Worm (Caenorhabditis elegans) whole organism, young adult: ENCODE data around the gene T05C12.15.

Source experiments
- B0019.2 ChIP-seq: fragments of 200-800 bp; sonication (Bioruptor generic); conservative IDR thresholded peaks from 2 replicates; pipeline ENCODE4 v1.3.6; 2022; ENCODE audit warnings: missing genetic modification reagents, missing genetic modification characterization, missing compliant biosample characterization
- B0261.1 ChIP-seq: sonication (generic microtip); optimal IDR thresholded peaks from 2 replicates; lab custom pipeline; 2016; ENCODE audit warnings: mild to moderate bottlenecking, missing genetic modification characterization, moderate library complexity, missing compliant biosample characterization
- F10E7.11 ChIP-seq: sonication (generic microtip); optimal IDR thresholded peaks from 2 replicates; lab custom pipeline; 2017; ENCODE audit warnings: mild to moderate bottlenecking, missing genetic modification characterization, moderate library complexity, missing compliant biosample characterization
- F22D6.2 ChIP-seq: sonication (generic microtip); optimal IDR thresholded peaks from 2 replicates; lab custom pipeline; 2016; ENCODE audit warnings: mild to moderate bottlenecking, missing genetic modification characterization, missing compliant biosample characterization
- F55B11.4 ChIP-seq: sonication (generic microtip); optimal IDR thresholded peaks from 2 replicates; lab custom pipeline; 2016; ENCODE audit warnings: missing compliant biosample characterization, missing genetic modification characterization, borderline replicate concordance; ENCODE audit not compliant: insufficient read depth
- T26A5.8 ChIP-seq: sonication (generic microtip); optimal IDR thresholded peaks from 2 replicates; lab custom pipeline; 2016; ENCODE audit warnings: missing genetic modification characterization, missing compliant biosample characterization
- Y56A3A.18 ChIP-seq: fragments of 200-800 bp; sonication (Bioruptor generic); IDR thresholded peaks from 2 replicates; pipeline ENCODE4 v1.3.6; 2022; ENCODE audit warnings: missing genetic modification reagents, missing genetic modification characterization, missing compliant biosample characterization
- aptf-2 ChIP-seq: fragments of 200-800 bp; sonication (Bioruptor generic); conservative IDR thresholded peaks from 2 replicates; pipeline ENCODE4 v1.3.6; 2022; ENCODE audit warnings: missing genetic modification reagents, missing genetic modification characterization, missing compliant biosample characterization
- athp-1 ChIP-seq: sonication (generic microtip); optimal IDR thresholded peaks from 2 replicates; lab custom pipeline; 2017; ENCODE audit warnings: mild to moderate bottlenecking, missing genetic modification characterization, missing compliant biosample characterization
- attf-3 ChIP-seq: fragments of 200-800 bp; sonication (Bioruptor generic); conservative IDR thresholded peaks from 2 replicates; pipeline ENCODE4 v1.3.6; 2022; ENCODE audit warnings: missing genetic modification reagents, missing genetic modification characterization, missing compliant biosample characterization
- attf-5 ChIP-seq: fragments of 200-800 bp; sonication (Bioruptor generic); optimal IDR thresholded peaks from 2 replicates; lab custom pipeline; 2018; ENCODE audit warnings: mild to moderate bottlenecking, missing genetic modification characterization, missing compliant biosample characterization
- ceh-40 ChIP-seq: fragments of 200-800 bp; sonication (Bioruptor generic); IDR thresholded peaks from 2 replicates; pipeline ENCODE4 v1.3.6; 2022; ENCODE audit warnings: missing genetic modification characterization, missing compliant biosample characterization
- ceh-79 ChIP-seq: sonication (generic microtip); optimal IDR thresholded peaks from 2 replicates; lab custom pipeline; 2017; ENCODE audit warnings: mild to moderate bottlenecking, missing genetic modification characterization, missing compliant biosample characterization
- die-1 ChIP-seq: sonication (generic microtip); optimal IDR thresholded peaks from 2 replicates; lab custom pipeline; 2016; ENCODE audit warnings: missing genotype, mild to moderate bottlenecking, missing genetic modification characterization, missing compliant biosample characterization
- dpl-1 ChIP-seq: fragments of 150-350 bp; optimal IDR thresholded peaks from 2 replicates; lab custom pipeline; 2014; ENCODE audit warnings: missing biosample characterization, missing genetic modification reagents, missing genetic modification characterization
- egl-18 ChIP-seq: fragments of 200-800 bp; sonication (Bioruptor generic); IDR thresholded peaks from 2 replicates; pipeline ENCODE4 v1.3.6; 2022; ENCODE audit warnings: missing genetic modification reagents, missing genetic modification characterization, missing compliant biosample characterization
- ekl-4 ChIP-seq: fragments of 200-800 bp; sonication (Bioruptor generic); IDR thresholded peaks from 2 replicates; pipeline ENCODE4 v1.3.6; 2022; ENCODE audit warnings: missing genetic modification reagents, missing genetic modification characterization, missing compliant biosample characterization
- him-1 ChIP-seq: sonication (generic microtip); optimal IDR thresholded peaks from 2 replicates; lab custom pipeline; 2016; ENCODE audit warnings: missing genotype, missing genetic modification reagents, missing genetic modification characterization, missing compliant biosample characterization
- hmg-1.2 ChIP-seq: fragments of 200-800 bp; sonication (Bioruptor generic); IDR thresholded peaks from 2 replicates; pipeline ENCODE4 v1.3.6; 2022; ENCODE audit warnings: missing genetic modification reagents, missing genetic modification characterization, missing compliant biosample characterization
- hsf-1 ChIP-seq: fragments of 200-800 bp; sonication (Bioruptor generic); IDR thresholded peaks from 2 replicates; pipeline ENCODE4 v1.3.6; 2022; ENCODE audit warnings: missing genetic modification reagents, missing genetic modification characterization, missing compliant biosample characterization
- let-526 ChIP-seq: fragments of 200-800 bp; sonication (Bioruptor generic); IDR thresholded peaks from 2 replicates; pipeline ENCODE4 v1.3.6; 2022; ENCODE audit warnings: missing genetic modification reagents, missing genetic modification characterization, missing compliant biosample characterization
- let-607 ChIP-seq, 2 experiments: fragments of 200-800 bp in 1 of 2; sonication (Bioruptor generic) in 1 of 2; sonication (generic microtip) in 1 of 2; optimal IDR thresholded peaks; 2 replicates each; lab custom pipeline; 2016 to 2018; ENCODE audit warnings: mild to moderate bottlenecking in 2 of 2, missing compliant biosample characterization in 2 of 2, missing genetic modification characterization in 2 of 2, moderate library complexity in 2 of 2, missing genotype in 1 of 2
- lin-35 ChIP-seq, 3 experiments: fragments of 150-350 bp in 2 of 3; sonication (generic microtip) in 1 of 3; optimal IDR thresholded peaks; 2 replicates each; lab custom pipeline; 2014 to 2018; ENCODE audit warnings: missing biosample characterization in 3 of 3, missing genetic modification characterization in 3 of 3, missing genetic modification reagents in 3 of 3
- lin-40 ChIP-seq: sonication (generic microtip); optimal IDR thresholded peaks from 2 replicates; lab custom pipeline; 2016; ENCODE audit warnings: missing genetic modification characterization, mild to moderate bottlenecking, missing compliant biosample characterization, missing genotype, missing genetic modification reagents
- lsl-1 ChIP-seq: fragments of 200-800 bp; sonication (Bioruptor generic); optimal IDR thresholded peaks from 2 replicates; lab custom pipeline; 2018; ENCODE audit warnings: mild to moderate bottlenecking, missing genetic modification characterization, moderate library complexity, missing compliant biosample characterization
- nfya-1 ChIP-seq: sonication (generic microtip); optimal IDR thresholded peaks from 2 replicates; lab custom pipeline; 2017; ENCODE audit warnings: antibody characterized with exemption, missing compliant biosample characterization, missing genetic modification characterization, borderline replicate concordance; ENCODE audit not compliant: insufficient read depth
- nhr-80 ChIP-seq: sonication (generic microtip); optimal IDR thresholded peaks from 2 replicates; lab custom pipeline; 2016; ENCODE audit warnings: missing genetic modification characterization, missing compliant biosample characterization
- pbrm-1 ChIP-seq: fragments of 200-800 bp; sonication (Bioruptor generic); IDR thresholded peaks from 2 replicates; pipeline ENCODE4 v1.3.6; 2022; ENCODE audit warnings: missing genetic modification reagents, missing genetic modification characterization, missing compliant biosample characterization
- rcor-1 ChIP-seq: fragments of 200-800 bp; sonication (Bioruptor generic); IDR thresholded peaks from 2 replicates; pipeline ENCODE4 v1.3.6; 2022; ENCODE audit warnings: missing genetic modification reagents, missing genetic modification characterization, missing compliant biosample characterization
- rec-8 ChIP-seq, 2 experiments: sonication (generic microtip); optimal IDR thresholded peaks; 2 replicates each; lab custom pipeline; 2016; ENCODE audit warnings: mild to moderate bottlenecking in 2 of 2, missing genetic modification characterization in 2 of 2, missing genetic modification reagents in 2 of 2, missing genotype in 2 of 2, missing biosample characterization in 1 of 2, missing compliant biosample characterization in 1 of 2, moderate library complexity in 1 of 2
- sdz-38 ChIP-seq: sonication (generic microtip); optimal IDR thresholded peaks from 2 replicates; lab custom pipeline; 2016; ENCODE audit warnings: missing genotype, missing genetic modification characterization, missing compliant biosample characterization
- sea-2 ChIP-seq: fragments of 200-800 bp; sonication (Bioruptor generic); IDR thresholded peaks from 2 replicates; pipeline ENCODE4 v1.3.6; 2022; ENCODE audit warnings: missing genetic modification characterization, missing compliant biosample characterization
- snpc-3.4 ChIP-seq: sonication (generic microtip); optimal IDR thresholded peaks from 2 replicates; lab custom pipeline; 2017; ENCODE audit warnings: missing genetic modification characterization, mild to moderate bottlenecking, missing compliant biosample characterization, antibody characterized with exemption, moderate library complexity, missing genotype, missing genetic modification reagents
- snpc-4 ChIP-seq, 5 experiments: fragments of 150-350 bp in 1 of 5; sonication (generic microtip) in 4 of 5; optimal IDR thresholded peaks; 2 replicates each; lab custom pipeline; 2014 to 2018; ENCODE audit warnings: missing genetic modification characterization in 5 of 5, missing biosample characterization in 3 of 5, antibody characterized with exemption in 2 of 5, mild to moderate bottlenecking in 2 of 5, missing compliant biosample characterization in 2 of 5, missing genotype in 2 of 5, moderate library complexity in 2 of 5, missing genetic modification reagents in 1 of 5
- tbp1 ChIP-seq: fragments of 200-800 bp; sonication (Bioruptor generic); optimal IDR thresholded peaks from 2 replicates; lab custom pipeline; 2018; ENCODE audit warnings: mild to moderate bottlenecking, missing genetic modification characterization, missing compliant biosample characterization
- unc-62 ChIP-seq: fragments of 150-350 bp; optimal IDR thresholded peaks from 2 replicates; lab custom pipeline; 2014; ENCODE audit warnings: missing biosample characterization, missing genetic modification reagents, missing genetic modification characterization
- ztf-26 ChIP-seq: sonication (generic microtip); optimal IDR thresholded peaks from 2 replicates; lab custom pipeline; 2017; ENCODE audit warnings: missing genetic modification characterization, missing compliant biosample characterization
- ztf-6 ChIP-seq: fragments of 200-800 bp; sonication (Bioruptor generic); IDR thresholded peaks from 2 replicates; pipeline ENCODE4 v1.3.6; 2022; ENCODE audit warnings: missing genetic modification reagents, missing genetic modification characterization, missing compliant biosample characterization

The T05C12.15 gene

DNA sequence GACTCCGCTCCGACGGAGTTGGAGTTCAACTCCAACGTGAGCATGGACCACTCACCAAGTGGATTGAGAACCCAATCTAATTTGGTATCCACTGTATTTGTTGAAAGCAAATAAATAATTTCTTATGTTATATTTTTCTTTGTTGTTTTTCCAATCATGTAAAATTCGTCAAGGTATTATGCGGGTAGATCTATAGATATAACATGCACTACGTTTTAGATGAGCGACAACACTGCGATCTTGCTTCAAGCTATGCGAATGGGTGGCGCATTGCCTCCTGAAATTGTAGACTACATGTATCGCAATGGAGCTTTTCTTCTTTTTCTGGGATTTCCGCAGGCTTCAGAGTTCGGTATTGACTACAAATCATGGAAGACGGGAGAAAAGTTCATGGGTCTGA lies 24.8 kb upstream of the T05C12.15 start, which contains the start of gene F10B5.2 (continued):
- TF ChIP-seq nhr-80 (no peak), rec-8 (tag; optimal IDR thresholded peaks at IDR 0.05; lab: Kevin White, UChicago) (no peak), snpc-4 (GFP tag; optimal IDR thresholded peaks at IDR 0.05; lab: Kevin White, UChicago) (peak; percentile 9), snpc-4 (tag; optimal IDR thresholded peaks at IDR 0.05; lab: Kevin White, UChicago) (no peak), ceh-79 (no peak), egl-18 (GFP tag; lab: Robert Waterston, UW) (no peak), B0261.1 (no peak), hmg-1.2 (GFP tag; lab: Robert Waterston, UW) (peak; percentile 39), athp-1 (tag; lab: Kevin White, UChicago) (peak; percentile 8), ceh-40 (no peak), lin-40 (no peak), lsl-1 (peak; percentile 34), lin-35 (GFP tag; optimal IDR thresholded peaks at IDR 0.05; lab: Kevin White, UChicago) (peak in 1 of 3 experiments; percentile 5), pbrm-1 (GFP tag; lab: Robert Waterston, UW) (no peak), nfya-1 (tag; lab: Kevin White, UChicago) (no peak), F22D6.2 (tag; lab: Kevin White, UChicago) (no peak), ztf-26 (tag; lab: Kevin White, UChicago) (no peak), tbp1 (GFP tag; lab: Kevin White, UChicago) (no peak), rcor-1 (0 out of 2 replicates have a peak, but pooled peaks have one; percentile 42), sea-2 (GFP tag; lab: Robert Waterston, UW) (no peak), hsf-1 (GFP tag; lab: Robert Waterston, UW) (peak; percentile 66; the same call in 1 of the 2 replicates), dpl-1 (peak; percentile 3), let-607 (tag; optimal IDR thresholded peaks at IDR 0.05; lab: Kevin White, UChicago) (no peak), attf-5 (GFP tag; lab: Kevin White, UChicago) (no peak), Y56A3A.18 (GFP tag; lab: Robert Waterston, UW) (no peak), him-1 (tag; lab: Kevin White, UChicago) (peak; percentile 44), ekl-4 (GFP tag; lab: Robert Waterston, UW) (peak; percentile 58; the same call in 1 of the 2 replicates), aptf-2 (GFP tag; lab: Robert Waterston, UW) (no peak), F55B11.4 (tag; lab: Kevin White, UChicago) (no peak)

DNA sequence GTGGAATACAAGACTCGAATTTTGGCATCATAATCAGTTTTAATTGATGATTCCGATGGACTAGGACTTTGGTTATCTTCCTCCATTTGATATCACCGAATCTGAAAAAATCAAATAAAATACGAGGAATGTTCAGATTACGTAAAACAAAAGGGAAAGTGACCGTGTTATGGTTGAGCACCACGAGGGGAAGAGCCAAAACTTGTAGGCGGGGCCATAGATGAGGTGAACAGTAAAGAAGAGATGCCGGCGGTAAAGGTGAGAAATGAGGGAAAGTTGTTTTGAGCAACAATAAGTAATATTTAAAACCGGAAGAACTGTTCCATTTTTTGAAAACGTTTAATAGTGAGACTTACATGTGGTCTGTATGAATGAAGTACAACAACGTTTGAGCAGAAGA lies 19.5 kb upstream of the T05C12.15 start, which contains the start of gene F10B5.3:
F10B5.3 (minus strand) TSS at position 101 of the 400 bp plus-strand sequence.
- TF ChIP-seq ztf-6 (GFP tag; lab: Robert Waterston, UW), result no peak
- no peak for TF ChIP-seq F10E7.11 (tag; lab: Kevin White, UChicago)
- no peak for TF ChIP-seq athp-1 (tag; lab: Kevin White, UChicago)
- no peak for TF ChIP-seq die-1 (tag; lab: Kevin White, UChicago)
- no peak for TF ChIP-seq sdz-38 (tag; lab: Kevin White, UChicago)
- no peak for TF ChIP-seq B0019.2
- TF ChIP-seq hmg-1.2 (GFP tag; lab: Robert Waterston, UW), result no peak
- TF ChIP-seq snpc-3.4 (tag; lab: Kevin White, UChicago), result no peak
- no peak for TF ChIP-seq sea-2 (GFP tag; lab: Robert Waterston, UW)
- TF ChIP-seq T26A5.8 (tag; lab: Kevin White, UChicago), result no peak
- no peak for TF ChIP-seq attf-3 (GFP tag; lab: Robert Waterston, UW)
- no peak for TF ChIP-seq let-526
- TF ChIP-seq unc-62 (GFP tag; lab: Kevin White, UChicago), result no peak
